Fruit fly (Drosophila melanogaster) Kc167 (cell line): Measurements from ENCODE around the gene CG7453.

ENCODE experiments used
- Myc ChIP-seq: fragments of >200 bp; optimal IDR thresholded peaks from 2 replicates; lab custom pipeline; 2017; ENCODE audit warnings: missing external identifiers
- h ChIP-seq: fragments of >200 bp; optimal IDR thresholded peaks from 3 replicates; lab custom pipeline; 2018; ENCODE audit warnings: missing external identifiers
- insv ChIP-seq: fragments of >200 bp; optimal IDR thresholded peaks from 3 replicates; lab custom pipeline; 2018; ENCODE audit warnings: missing external identifiers
- psq ChIP-seq: fragments of >200 bp; optimal IDR thresholded peaks from 2 replicates; lab custom pipeline; 2017; ENCODE audit warnings: missing external identifiers

- no peak for TF ChIP-seq psq (lab: Kevin White, UChicago)
- TF ChIP-seq Myc (lab: Kevin White, UChicago) = no peak
- no peak for TF ChIP-seq h (lab: Kevin White, UChicago)
- no peak for TF ChIP-seq insv (lab: Kevin White, UChicago)
Measured at dm6 chrX:19157471-19157870, 22.5 kb upstream of the CG7453 start.
